Worm (Caenorhabditis elegans) whole organism, L2 larva: Measurements from ENCODE around the gene flp-3.
"Not testable (repeated sequence)": the region's sequence is repeated elsewhere in the genome, so short reads cannot be mapped to it uniquely, and the experiment has no call there.

Experiments used
- C34F6.9 ChIP-seq: fragments of 150-350 bp; optimal IDR thresholded peaks from 2 replicates; lab custom pipeline; 2014; ENCODE audit warnings: missing biosample characterization, missing genetic modification characterization
- F13H6.1 ChIP-seq: sonication (generic microtip); optimal IDR thresholded peaks from 2 replicates; lab custom pipeline; 2016; ENCODE audit warnings: missing genetic modification characterization, missing compliant biosample characterization
- Y55F3AM.14 ChIP-seq: fragments of 200-800 bp; sonication (Bioruptor generic); optimal IDR thresholded peaks from 2 replicates; lab custom pipeline; 2018; ENCODE audit warnings: mild to moderate bottlenecking, missing genetic modification characterization, missing compliant biosample characterization
- alr-1 ChIP-seq: fragments of 150-350 bp; optimal IDR thresholded peaks from 2 replicates; lab custom pipeline; 2014; ENCODE audit warnings: missing biosample characterization, missing genetic modification characterization
- aly-2 ChIP-seq: fragments of 150-350 bp; optimal IDR thresholded peaks from 2 replicates; lab custom pipeline; 2014; ENCODE audit warnings: missing biosample characterization, missing genetic modification characterization
- ceh-16 ChIP-seq: fragments of 150-350 bp; optimal IDR thresholded peaks from 2 replicates; lab custom pipeline; 2014; ENCODE audit warnings: missing biosample characterization, missing genetic modification characterization
- crh-2 ChIP-seq: sonication (generic microtip); optimal IDR thresholded peaks from 2 replicates; lab custom pipeline; 2017; ENCODE audit warnings: missing biosample characterization, missing genetic modification characterization
- dmd-4 ChIP-seq: sonication (generic microtip); optimal IDR thresholded peaks from 2 replicates; lab custom pipeline; 2017; ENCODE audit warnings: missing biosample characterization, missing genetic modification characterization
- egl-27 ChIP-seq: sonication (generic microtip); optimal IDR thresholded peaks from 3 replicates; lab custom pipeline; 2017; ENCODE audit warnings: missing biosample characterization, missing genetic modification reagents, missing genetic modification characterization
- elt-1 ChIP-seq: fragments of 150-350 bp; optimal IDR thresholded peaks from 2 replicates; lab custom pipeline; 2014; ENCODE audit warnings: missing biosample characterization, missing genetic modification characterization
- elt-3 ChIP-seq: sonication (generic microtip); optimal IDR thresholded peaks from 2 replicates; lab custom pipeline; 2017; ENCODE audit warnings: missing biosample characterization, missing genetic modification characterization
- fos-1 ChIP-seq: fragments of 150-350 bp; optimal IDR thresholded peaks from 2 replicates; lab custom pipeline; 2014; ENCODE audit warnings: missing biosample characterization, missing genetic modification characterization
- lin-13 ChIP-seq: fragments of 150-350 bp; optimal IDR thresholded peaks from 2 replicates; lab custom pipeline; 2014; ENCODE audit warnings: missing biosample characterization, missing genetic modification reagents, missing genetic modification characterization
- lin-39 ChIP-seq: fragments of 150-350 bp; optimal IDR thresholded peaks from 2 replicates; lab custom pipeline; 2014; ENCODE audit warnings: missing biosample characterization, missing genetic modification reagents, missing genetic modification characterization
- lsy-2 ChIP-seq, 2 experiments: fragments of 150-350 bp in 1 of 2; sonication (generic microtip) in 1 of 2; optimal IDR thresholded peaks; 2 replicates each; lab custom pipeline; 2014 to 2017; ENCODE audit warnings: missing biosample characterization in 2 of 2, missing genetic modification characterization in 2 of 2
- mab-5 ChIP-seq: fragments of 150-350 bp; optimal IDR thresholded peaks from 2 replicates; lab custom pipeline; 2014; ENCODE audit warnings: missing biosample characterization, missing genetic modification characterization
- mbf-1 ChIP-seq: sonication (generic microtip); optimal IDR thresholded peaks from 2 replicates; lab custom pipeline; 2017; ENCODE audit warnings: missing biosample characterization, missing genetic modification characterization
- mdl-1 ChIP-seq, 2 experiments: fragments of 150-350 bp in 1 of 2; sonication (generic microtip) in 1 of 2; optimal IDR thresholded peaks; 2 replicates each; lab custom pipeline; 2017; ENCODE audit warnings: missing biosample characterization in 2 of 2, missing genetic modification characterization in 2 of 2
- nhr-10 ChIP-seq: sonication (generic microtip); optimal IDR thresholded peaks from 2 replicates; lab custom pipeline; 2017; ENCODE audit warnings: missing biosample characterization, missing genetic modification characterization
- nhr-11 ChIP-seq: fragments of 150-350 bp; optimal IDR thresholded peaks from 2 replicates; lab custom pipeline; 2014; ENCODE audit warnings: missing biosample characterization, missing genetic modification characterization
- nhr-12 ChIP-seq: fragments of 150-350 bp; optimal IDR thresholded peaks from 2 replicates; lab custom pipeline; 2014; ENCODE audit warnings: missing biosample characterization, missing genetic modification characterization
- nhr-129 ChIP-seq: fragments of 150-350 bp; optimal IDR thresholded peaks from 2 replicates; lab custom pipeline; 2014; ENCODE audit warnings: missing biosample characterization, missing genetic modification characterization
- nhr-21 ChIP-seq: fragments of 150-350 bp; optimal IDR thresholded peaks from 2 replicates; lab custom pipeline; 2014; ENCODE audit warnings: missing biosample characterization, missing genetic modification characterization
- nhr-25 ChIP-seq: fragments of 150-350 bp; sonication (generic microtip); optimal IDR thresholded peaks from 3 replicates; lab custom pipeline; 2014; ENCODE audit warnings: missing biosample characterization, missing genetic modification characterization
- nhr-6 ChIP-seq: fragments of 150-350 bp; optimal IDR thresholded peaks from 2 replicates; lab custom pipeline; 2014; ENCODE audit warnings: missing biosample characterization, missing genetic modification characterization
- nhr-77 ChIP-seq: fragments of 150-350 bp; optimal IDR thresholded peaks from 2 replicates; lab custom pipeline; 2014; ENCODE audit warnings: missing biosample characterization, missing genetic modification characterization
- peb-1 ChIP-seq: fragments of 150-350 bp; optimal IDR thresholded peaks from 2 replicates; lab custom pipeline; 2014; ENCODE audit warnings: missing biosample characterization, missing genetic modification characterization
- sem-4 ChIP-seq: fragments of 150-350 bp; optimal IDR thresholded peaks from 2 replicates; lab custom pipeline; 2014; ENCODE audit warnings: missing biosample characterization, missing genetic modification reagents, missing genetic modification characterization
- sma-3 ChIP-seq: sonication (generic microtip); optimal IDR thresholded peaks from 2 replicates; lab custom pipeline; 2016; ENCODE audit warnings: missing genetic modification reagents, missing genetic modification characterization, missing compliant biosample characterization
- sma-9 ChIP-seq, 2 experiments: fragments of 150-350 bp in 1 of 2; sonication (generic microtip) in 1 of 2; optimal IDR thresholded peaks; 2 replicates each; lab custom pipeline; 2014 to 2016; ENCODE audit warnings: missing genetic modification characterization in 2 of 2, mild to moderate bottlenecking in 1 of 2, missing biosample characterization in 1 of 2, missing compliant biosample characterization in 1 of 2, missing genetic modification reagents in 1 of 2, moderate library complexity in 1 of 2
- unc-39 ChIP-seq: fragments of 150-350 bp; optimal IDR thresholded peaks from 2 replicates; lab custom pipeline; 2014; ENCODE audit warnings: missing biosample characterization, missing genetic modification characterization
- unc-55 ChIP-seq: fragments of 150-350 bp; sonication (generic microtip); optimal IDR thresholded peaks from 3 replicates; lab custom pipeline; 2014; ENCODE audit warnings: missing biosample characterization, missing genetic modification reagents, missing genetic modification characterization
- unc-62 ChIP-seq: fragments of 150-350 bp; optimal IDR thresholded peaks from 2 replicates; lab custom pipeline; 2014; ENCODE audit warnings: missing biosample characterization, missing genetic modification reagents, missing genetic modification characterization
- zag-1 ChIP-seq: fragments of 150-350 bp; optimal IDR thresholded peaks from 2 replicates; lab custom pipeline; 2014; ENCODE audit warnings: missing biosample characterization, missing genetic modification characterization
- ztf-1 ChIP-seq: fragments of 200-800 bp; sonication (Bioruptor generic); conservative IDR thresholded peaks from 2 replicates; pipeline ENCODE4 v1.3.6; 2022; ENCODE audit warnings: missing genetic modification characterization, missing compliant biosample characterization
- ztf-11 ChIP-seq: sonication (generic microtip); optimal IDR thresholded peaks from 2 replicates; lab custom pipeline; 2017; ENCODE audit warnings: missing biosample characterization, missing genetic modification characterization
- ztf-4 ChIP-seq: fragments of 150-350 bp; optimal IDR thresholded peaks from 2 replicates; lab custom pipeline; 2014; ENCODE audit warnings: missing biosample characterization, missing genetic modification characterization

flp-3 gene

DNA sequence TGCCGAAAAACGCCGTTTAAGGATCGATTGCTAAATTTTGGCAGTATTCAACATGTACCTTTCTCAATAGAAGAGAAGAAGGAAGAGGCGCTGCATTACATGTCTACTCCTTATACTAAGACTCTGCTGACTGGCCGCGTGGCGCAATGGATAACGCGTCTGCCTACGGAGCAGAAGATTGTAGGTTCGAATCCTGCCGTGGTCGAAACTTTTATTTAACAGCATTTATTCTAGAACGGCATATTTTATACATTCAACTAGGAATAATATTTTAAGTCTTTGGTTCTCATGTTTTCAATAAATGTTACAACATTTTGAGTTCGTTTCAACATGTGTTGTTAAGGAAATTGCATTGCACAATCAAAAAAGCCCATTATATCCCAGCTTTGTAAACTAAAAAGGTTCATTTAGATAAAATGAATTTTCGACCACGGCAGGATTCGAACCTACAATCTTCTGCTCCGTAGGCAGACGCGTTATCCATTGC, 39.8 kb upstream of the flp-3 start:
- TF ChIP-seq fos-1 (tag; lab: Kevin White, UChicago): peak; percentile 54
- TF ChIP-seq nhr-11 (tag; lab: Kevin White, UChicago): peak; percentile 19
- peak; percentile 74 for TF ChIP-seq crh-2 (tag; lab: Kevin White, UChicago)
- peak; percentile 54 for TF ChIP-seq nhr-129
- TF ChIP-seq ztf-4: peak; percentile 14
- peak; percentile 31 for TF ChIP-seq C34F6.9 (tag; lab: Kevin White, UChicago)
- TF ChIP-seq nhr-21 (tag; lab: Kevin White, UChicago): peak; percentile 59
- peak; percentile 60 for TF ChIP-seq sma-3 (GFP tag; lab: Kevin White, UChicago)
- TF ChIP-seq sem-4 (tag; lab: Kevin White, UChicago): peak; percentile 32
- peak; percentile 79 for TF ChIP-seq sma-9 (GFP tag; optimal IDR thresholded peaks at IDR 0.05; lab: Kevin White, UChicago)
- not testable (repeated sequence) for TF ChIP-seq sma-9 (tag; optimal IDR thresholded peaks at IDR 0.05; lab: Kevin White, UChicago)
- peak; percentile 53 for TF ChIP-seq F13H6.1 (tag; lab: Kevin White, UChicago)
- peak; percentile 62 for TF ChIP-seq lin-13 (GFP tag; lab: Kevin White, UChicago)
- TF ChIP-seq egl-27 (tag; lab: Kevin White, UChicago): peak; percentile 54
- peak; percentile 76 for TF ChIP-seq unc-55 (GFP tag; lab: Kevin White, UChicago)
- peak in 1 of 2 experiments; percentile 37 for TF ChIP-seq lsy-2 (tag; optimal IDR thresholded peaks at IDR 0.05; lab: Kevin White, UChicago)

DNA sequence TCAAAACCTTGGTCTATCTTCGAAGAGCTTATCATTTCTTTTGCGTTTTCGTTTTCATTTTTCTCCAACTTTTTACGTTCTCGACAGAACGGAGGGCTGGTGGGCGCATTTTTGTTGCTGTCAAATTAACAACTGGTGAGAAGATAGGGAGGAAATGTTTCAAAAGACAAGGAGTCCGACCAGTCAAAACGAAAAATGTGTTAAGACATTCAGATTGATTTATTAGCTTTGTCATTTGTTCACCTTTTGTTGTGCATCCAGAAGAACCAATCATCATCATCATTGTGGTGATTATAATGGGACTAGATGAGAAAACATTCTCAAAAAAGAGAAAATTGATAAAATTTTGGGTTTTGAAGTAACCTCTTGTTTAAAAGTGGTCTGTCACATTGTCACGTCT, 37.4 kb upstream of the flp-3 start:
- TF ChIP-seq lin-13 (GFP tag; lab: Kevin White, UChicago) (no peak), nhr-129 (peak; percentile 1), sma-9 (GFP tag; optimal IDR thresholded peaks at IDR 0.05; lab: Kevin White, UChicago) (peak; percentile 39), sma-9 (tag; optimal IDR thresholded peaks at IDR 0.05; lab: Kevin White, UChicago) (no peak), mab-5 (tag; lab: Kevin White, UChicago) (peak; percentile 75)

DNA sequence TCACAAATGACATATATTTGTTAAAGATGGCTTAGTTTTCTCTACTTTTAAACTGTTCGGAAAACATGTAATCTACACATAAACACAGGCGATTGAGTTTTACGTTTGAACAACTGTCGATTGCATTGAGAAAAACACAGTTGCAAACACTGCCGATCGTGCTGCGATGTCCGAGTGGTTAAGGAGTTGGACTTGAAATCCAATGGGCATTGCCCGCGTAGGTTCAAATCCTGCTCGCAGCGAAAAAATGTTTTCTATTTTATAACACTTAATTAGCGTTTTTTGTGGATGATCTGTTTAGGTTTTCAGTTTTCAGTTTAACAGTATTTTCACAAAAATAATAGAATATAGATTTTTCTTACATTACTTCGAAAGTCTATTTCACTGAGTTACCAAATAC, 31.6 kb upstream of the flp-3 start:
- TF ChIP-seq nhr-77 (tag; lab: Kevin White, UChicago): no peak
- no peak for TF ChIP-seq lin-39 (tag; lab: Kevin White, UChicago)
- TF ChIP-seq zag-1 (tag; lab: Kevin White, UChicago): no peak
- TF ChIP-seq nhr-129: peak; percentile 27
- no peak for TF ChIP-seq C34F6.9 (tag; lab: Kevin White, UChicago)
- peak; percentile 35 for TF ChIP-seq sma-9 (GFP tag; optimal IDR thresholded peaks at IDR 0.05; lab: Kevin White, UChicago)
- TF ChIP-seq sma-9 (tag; optimal IDR thresholded peaks at IDR 0.05; lab: Kevin White, UChicago): no peak
- TF ChIP-seq mbf-1: no peak

DNA sequence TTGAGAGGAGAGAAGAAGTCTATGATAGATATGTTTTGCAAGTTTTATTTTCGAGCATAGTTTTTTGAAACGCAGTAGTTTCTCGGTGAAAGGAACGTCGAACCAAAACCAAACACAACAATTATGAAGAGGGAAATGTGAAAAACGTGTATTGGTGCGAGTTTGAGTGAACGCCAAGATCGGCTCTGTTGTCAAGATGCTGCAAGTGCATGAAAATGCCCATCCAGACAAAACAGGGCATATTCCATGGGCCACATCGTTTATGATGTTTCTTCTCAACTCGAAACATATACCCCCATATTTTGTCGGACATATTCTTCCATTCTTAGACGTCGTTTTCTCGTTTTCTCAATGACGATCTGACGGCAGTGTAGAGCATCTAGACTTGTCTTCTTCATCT, 30.3 kb upstream of the flp-3 start:
- no peak for TF ChIP-seq elt-3 (tag; lab: Kevin White, UChicago)
- TF ChIP-seq sma-3 (GFP tag; lab: Kevin White, UChicago): no peak
- TF ChIP-seq nhr-10 (tag; lab: Kevin White, UChicago): no peak

DNA sequence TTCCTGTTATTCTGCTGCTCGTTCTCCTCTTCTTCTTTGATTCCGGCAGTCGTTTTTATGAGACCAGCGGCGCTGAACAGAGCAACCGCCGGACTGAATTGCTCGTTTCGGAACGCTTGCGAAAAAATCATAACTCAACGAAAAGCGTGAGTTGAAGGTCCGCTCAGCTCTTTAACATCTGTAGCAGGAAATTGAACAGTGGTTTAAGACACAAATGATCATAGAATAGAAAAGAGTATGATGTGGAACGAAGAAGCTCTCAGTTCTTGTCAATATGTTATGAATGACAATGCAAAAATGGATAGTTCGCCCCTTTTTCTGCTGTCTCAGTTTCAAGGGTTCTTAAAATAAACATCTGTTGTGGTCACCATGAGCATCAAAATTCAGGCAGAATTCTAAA, 20.9 kb upstream of the flp-3 start:
- no peak for TF ChIP-seq ztf-11
- TF ChIP-seq sma-9 (GFP tag; optimal IDR thresholded peaks at IDR 0.05; lab: Kevin White, UChicago): no peak
- no peak for TF ChIP-seq sma-9 (tag; optimal IDR thresholded peaks at IDR 0.05; lab: Kevin White, UChicago)
- no peak for TF ChIP-seq nhr-10 (tag; lab: Kevin White, UChicago)
- no peak for TF ChIP-seq aly-2 (tag; lab: Kevin White, UChicago)
- TF ChIP-seq elt-1 (tag; lab: Kevin White, UChicago): no peak
- no peak for TF ChIP-seq mbf-1
- no peak for TF ChIP-seq mdl-1 (tag; optimal IDR thresholded peaks at IDR 0.05; lab: Kevin White, UChicago)
- TF ChIP-seq ztf-4: no peak

DNA sequence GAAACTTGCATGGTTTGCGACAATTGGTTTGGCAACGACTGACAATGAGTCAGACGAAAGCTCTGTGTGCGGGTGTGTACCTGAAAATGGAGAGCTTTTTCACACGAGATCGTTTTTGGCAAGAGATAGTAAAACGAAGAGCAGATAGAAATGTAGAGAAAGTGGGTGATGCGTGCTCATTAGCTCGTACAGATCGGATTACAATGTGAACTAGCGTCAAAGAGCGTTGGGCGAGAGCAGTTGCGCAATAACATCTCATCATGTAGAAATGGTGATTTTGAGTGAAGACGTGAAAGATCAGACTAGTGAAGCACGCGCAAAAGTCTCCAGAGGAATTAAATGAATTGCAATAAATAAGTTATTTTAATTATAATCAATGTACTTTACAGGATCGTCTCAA, 2.4 kb upstream of the flp-3 start, which contains the start of gene flp-2:
TSS of gene flp-2 (minus strand) at position 101 of the 400 bp plus-strand sequence.
- TF ChIP-seq unc-62 (GFP tag; lab: Kevin White, UChicago) (no peak), unc-39 (tag; lab: Kevin White, UChicago) (no peak), sem-4 (tag; lab: Kevin White, UChicago) (no peak), dmd-4 (no peak), nhr-10 (tag; lab: Kevin White, UChicago) (no peak), nhr-25 (tag; lab: Kevin White, UChicago) (no peak), fos-1 (tag; lab: Kevin White, UChicago) (no peak), aly-2 (tag; lab: Kevin White, UChicago) (no peak), lin-39 (tag; lab: Kevin White, UChicago) (no peak), peb-1 (no peak), nhr-12 (tag; lab: Kevin White, UChicago) (no peak), Y55F3AM.14 (GFP tag; lab: Kevin White, UChicago) (no peak), lsy-2 (tag; optimal IDR thresholded peaks at IDR 0.05; lab: Kevin White, UChicago) (no peak), nhr-6 (no peak), mab-5 (tag; lab: Kevin White, UChicago) (no peak), alr-1 (tag; lab: Kevin White, UChicago) (no peak), ceh-16 (tag; lab: Kevin White, UChicago) (no peak), elt-3 (tag; lab: Kevin White, UChicago) (no peak), lin-13 (GFP tag; lab: Kevin White, UChicago) (no peak), ztf-1 (GFP tag; lab: Robert Waterston, UW) (no peak)
